Fruit fly (Drosophila melanogaster): ENCODE data around the gene Ubc2.

Gene Ubc2

DNA sequence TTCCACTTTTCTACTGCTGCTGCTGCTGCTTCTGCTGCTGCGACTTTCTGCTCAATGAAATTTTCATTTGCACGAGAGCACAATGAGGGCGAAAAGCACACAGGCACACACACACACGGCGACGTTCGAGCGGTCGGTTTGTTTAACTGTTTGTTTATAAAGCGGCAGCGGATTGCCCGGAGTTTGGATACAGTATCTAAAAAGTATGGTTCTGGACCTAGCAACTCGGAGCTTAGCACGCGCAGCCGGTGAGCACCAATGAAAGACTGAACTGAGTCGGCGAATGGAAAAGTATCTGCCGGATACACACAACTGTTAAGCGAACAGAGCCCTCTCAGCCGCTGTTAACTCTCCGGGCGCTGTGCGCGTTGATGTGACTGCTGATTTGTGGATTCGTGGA, 11.8 kb downstream of the Ubc2 start, which contains the start of gene CG17124 (continued):
- TF ChIP-seq CG17912 (GFP tag; optimal IDR thresholded peaks at IDR 0.05) (no peak), CG14965 (GFP tag; optimal IDR thresholded peaks at IDR 0.05; ENCODE audit: borderline replicate concordance) (no peak), CG6813 (GFP tag; optimal IDR thresholded peaks at IDR 0.05) (peak; percentile 5), dm (GFP tag; optimal IDR thresholded peaks at IDR 0.05) (no peak), CG10979 (tag; optimal IDR thresholded peaks at IDR 0.05) (no peak), bbx (GFP tag; IDR thresholded peaks at IDR 0.05; ENCODE audit: partially characterized antibody) (peak; percentile 55; the same call in 1 of the 2 replicates), CG1792 (GFP tag; optimal IDR thresholded peaks at IDR 0.05) (peak; percentile 10), cg (GFP tag; optimal IDR thresholded peaks at IDR 0.05) (peak; percentile 46)

- TF ChIP-seq lab (GFP tag; optimal IDR thresholded peaks at IDR 0.05) (peak; percentile 50), NC2β (GFP tag; optimal IDR thresholded peaks at IDR 0.05) (no peak), bigmax (GFP tag; optimal IDR thresholded peaks at IDR 0.05) (no peak), Meics (GFP tag; optimal IDR thresholded peaks at IDR 0.05) (peak; percentile 25), CG18599 (GFP tag; optimal IDR thresholded peaks at IDR 0.05) (peak; percentile 1), CG7839 (tag; optimal IDR thresholded peaks at IDR 0.05) (peak; percentile 7), mirr (GFP tag; optimal IDR thresholded peaks at IDR 0.05) (no peak), CG12391 (tag; optimal IDR thresholded peaks at IDR 0.05) (no peak), grn (GFP tag; optimal IDR thresholded peaks at IDR 0.05) (no peak), pho (GFP tag; optimal IDR thresholded peaks at IDR 0.05) (no peak), CG18262 (tag; optimal IDR thresholded peaks at IDR 0.05) (peak; percentile 16), D (optimal IDR thresholded peaks at IDR 0.05) (no peak), D (GFP tag; optimal IDR thresholded peaks at IDR 0.05) (no peak), CG3726 (GFP tag; IDR thresholded peaks at IDR 0.05) (no peak), CG8924 (tag; optimal IDR thresholded peaks at IDR 0.05) (no peak), gem (tag; optimal IDR thresholded peaks at IDR 0.05) (peak; percentile 38), bsh (GFP tag; optimal IDR thresholded peaks at IDR 0.05) (peak in 1 of 2 experiments; percentile 46), NK7.1 (GFP tag; optimal IDR thresholded peaks at IDR 0.05) (no peak), fd3F (GFP tag; optimal IDR thresholded peaks at IDR 0.05) (peak; percentile 11), so (GFP tag; IDR thresholded peaks at IDR 0.05) (0 out of 3 replicates have a peak, but pooled peaks have one; percentile 11), Rfx (GFP tag; IDR thresholded peaks at IDR 0.05) (peak; percentile 27; the same call in 1 of the 2 replicates), CG13296 (GFP tag; optimal IDR thresholded peaks at IDR 0.05) (peak; percentile 27), CG12769 (tag; optimal IDR thresholded peaks at IDR 0.05) (peak; percentile 42), CG3995 (GFP tag; optimal IDR thresholded peaks at IDR 0.05) (no peak), slou (GFP tag; optimal IDR thresholded peaks at IDR 0.05) (no peak), CG33557 (GFP tag; optimal IDR thresholded peaks at IDR 0.05) (no peak), CG32772 (GFP tag; IDR thresholded peaks at IDR 0.05) (no peak), CG18476 (GFP tag; optimal IDR thresholded peaks at IDR 0.05) (peak; percentile 83), sob (GFP tag; IDR thresholded peaks at IDR 0.05) (0 out of 2 replicates have a peak, but pooled peaks have one; percentile 6), tll (GFP tag; optimal IDR thresholded peaks at IDR 0.05) (no peak), PHDP (tag; optimal IDR thresholded peaks at IDR 0.05) (peak; percentile 47), zfh1 (GFP tag; IDR thresholded peaks at IDR 0.05) (no peak), Bgb (GFP tag; IDR thresholded peaks at IDR 0.05; ENCODE audit: partially characterized antibody) (no peak), CG8290 (GFP tag; optimal IDR thresholded peaks at IDR 0.05) (no peak), CG8290 (tag; optimal IDR thresholded peaks at IDR 0.05) (peak in 1 of 2 experiments; percentile 22), CG17568 (GFP tag; optimal IDR thresholded peaks at IDR 0.05) (peak; percentile 31), Pdp1 (GFP tag; optimal IDR thresholded peaks at IDR 0.05) (no peak), kay (GFP tag; optimal IDR thresholded peaks at IDR 0.05) (no peak), Hr3 (GFP tag; optimal IDR thresholded peaks at IDR 0.05) (no peak), Hmr (GFP tag; optimal IDR thresholded peaks at IDR 0.05) (peak; percentile 14), Med (GFP tag) (peak; percentile 84), CG6813 (GFP tag; optimal IDR thresholded peaks at IDR 0.05) (peak; percentile 20)
These were observed 13.2 kb downstream of the Ubc2 start for dm6 chr2L:10754599-10754998.

Measured in whole organism, embryonic.